Worm (Caenorhabditis elegans): Measurements from ENCODE around the gene clc-29.
"Not testable (repeated sequence)": the region's sequence is repeated elsewhere in the genome, so short reads cannot be mapped to it uniquely, and the experiment has no call there.

Gene clc-29

DNA sequence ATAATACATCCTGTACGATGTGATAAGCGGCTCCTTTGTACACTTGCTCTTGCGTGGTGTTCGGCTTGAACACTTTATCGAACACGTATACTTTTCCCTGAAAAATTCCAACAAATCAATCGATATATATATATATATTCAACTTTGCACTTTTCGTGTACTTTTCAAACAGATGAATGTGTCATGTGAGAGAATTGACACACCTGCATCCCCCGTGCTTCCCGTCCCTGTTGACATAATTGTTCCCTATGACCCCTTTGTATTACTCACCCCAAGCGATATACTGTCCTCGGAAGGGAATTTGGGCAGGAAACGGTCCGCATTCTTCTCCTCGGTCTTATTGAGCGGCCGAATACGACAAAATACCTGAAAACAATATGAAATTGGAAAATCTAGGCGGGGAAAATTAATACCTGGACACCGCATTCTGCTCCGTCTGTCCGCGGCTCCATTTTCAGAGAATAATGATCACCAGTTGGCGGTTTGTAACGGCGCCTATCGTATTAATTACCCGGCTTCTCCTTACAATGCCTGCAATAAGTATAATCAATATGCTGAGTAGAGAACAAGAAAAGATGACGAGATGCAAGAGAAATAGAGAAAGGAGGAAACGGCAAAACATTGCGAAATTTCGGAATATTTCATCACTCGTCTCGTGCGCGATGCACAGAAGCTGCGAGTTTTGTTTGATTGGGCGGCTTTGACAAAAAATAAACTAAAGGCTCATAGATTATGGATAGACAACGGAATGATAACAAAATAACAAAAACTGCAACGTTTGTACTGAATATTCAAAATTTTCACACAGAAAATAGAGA is 7.1 kb upstream of the clc-29 start, which contains the start of gene unc-116 (continued):
- TF ChIP-seq set-16 (GFP tag; IDR thresholded peaks at IDR 0.05) (0 out of 2 replicates have a peak, but pooled peaks have one; percentile 7), egl-43 (GFP tag; IDR thresholded peaks at IDR 0.05) (0 out of 2 replicates have a peak, but pooled peaks have one; percentile 28), nhr-10 (tag; optimal IDR thresholded peaks at IDR 0.05) (no peak), nhr-25 (tag; optimal IDR thresholded peaks at IDR 0.05; ENCODE audit: borderline replicate concordance, insufficient read depth) (no peak)

DNA sequence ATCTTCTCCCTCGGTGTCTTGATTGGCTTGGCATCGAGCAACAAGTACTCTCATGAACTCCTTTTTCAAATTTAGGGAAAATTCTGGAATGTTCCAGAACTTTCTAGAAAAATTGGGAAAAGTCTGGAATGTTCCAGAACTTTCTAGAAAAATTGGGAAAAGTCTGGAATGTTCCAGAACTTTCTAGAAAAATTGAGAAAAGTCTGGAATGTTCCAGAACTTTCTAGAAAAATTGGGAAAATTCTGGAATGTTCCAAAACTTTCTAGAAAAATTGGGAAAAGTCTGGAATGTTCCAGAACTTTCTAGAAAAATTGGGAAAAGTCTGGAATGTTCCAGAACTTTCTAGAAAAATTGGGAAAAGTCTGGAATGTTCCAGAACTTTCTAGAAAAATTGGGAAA is 3.4 kb downstream of the clc-29 start, which contains the start of gene ZC262.7:
TSS of gene ZC262.7 (minus strand) at position 54 of the 400 bp plus-strand sequence.
- TF ChIP-seq Y48G9A.11 (GFP tag; IDR thresholded peaks at IDR 0.05) (peak; percentile 37; the same call in 1 of the 2 replicates), lin-1 (GFP tag; IDR thresholded peaks at IDR 0.05) (peak; percentile 62; the same call in 1 of the 2 replicates), mdt-29 (GFP tag; IDR thresholded peaks at IDR 0.05) (peak; percentile 72), snpc-1.2 (GFP tag; IDR thresholded peaks at IDR 0.05) (peak; percentile 17; the same call in 1 of the 2 replicates), arid-1 (GFP tag; conservative IDR thresholded peaks at IDR 0.05) (peak; percentile 44; the same call in 1 of the 2 replicates)

DNA sequence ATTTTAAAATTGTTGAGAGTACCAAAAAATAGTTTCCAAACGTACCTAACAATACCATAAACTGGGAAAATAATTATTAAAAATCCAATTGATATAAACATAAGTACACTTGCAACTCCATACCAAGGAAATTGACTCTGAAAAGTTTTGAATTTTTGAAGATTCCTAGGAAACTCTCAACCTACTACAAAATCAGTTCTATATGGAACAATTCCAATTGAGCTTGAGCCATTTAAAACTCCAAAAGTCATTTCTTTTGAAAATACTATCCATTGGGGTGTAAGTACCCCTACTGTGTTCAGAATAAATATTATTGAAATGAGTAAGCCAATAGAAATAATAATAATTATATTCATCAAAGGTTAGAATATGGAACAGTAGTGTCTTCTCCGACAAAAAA is 8.3 kb downstream of the clc-29 start, which contains the start of gene clc-28:
TSS of gene clc-28 (minus strand) at position 101 of the 400 bp plus-strand sequence.
- not testable (repeated sequence) for TF ChIP-seq snpc-4 (tag; optimal IDR thresholded peaks at IDR 0.05); skn-1 (tag; optimal IDR thresholded peaks at IDR 0.05); pha-4 (GFP tag; IDR thresholded peaks at IDR 0.05); pha-4 (tag; optimal IDR thresholded peaks at IDR 0.05)

DNA sequence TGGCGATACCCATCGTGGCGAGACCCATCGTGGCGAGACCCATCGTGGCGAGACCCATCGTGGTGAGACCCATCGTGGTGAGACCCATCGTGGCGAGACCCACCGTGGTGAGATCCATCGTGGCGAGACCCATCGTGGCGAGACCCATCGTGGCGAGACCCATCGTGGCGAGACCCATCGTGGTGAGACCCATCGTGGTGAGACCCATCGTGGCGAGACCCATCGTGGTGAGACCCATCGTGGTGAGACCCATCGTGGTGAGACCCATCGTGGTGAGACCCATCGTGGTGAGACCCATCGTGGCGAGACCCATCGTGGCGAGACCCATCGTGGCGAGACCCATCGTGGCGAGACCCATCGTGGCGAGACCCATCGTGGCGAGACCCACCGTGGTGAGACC is 12.1 kb downstream of the clc-29 start:
- TF ChIP-seq set-16 (GFP tag; IDR thresholded peaks at IDR 0.05), result peak; percentile 78

DNA sequence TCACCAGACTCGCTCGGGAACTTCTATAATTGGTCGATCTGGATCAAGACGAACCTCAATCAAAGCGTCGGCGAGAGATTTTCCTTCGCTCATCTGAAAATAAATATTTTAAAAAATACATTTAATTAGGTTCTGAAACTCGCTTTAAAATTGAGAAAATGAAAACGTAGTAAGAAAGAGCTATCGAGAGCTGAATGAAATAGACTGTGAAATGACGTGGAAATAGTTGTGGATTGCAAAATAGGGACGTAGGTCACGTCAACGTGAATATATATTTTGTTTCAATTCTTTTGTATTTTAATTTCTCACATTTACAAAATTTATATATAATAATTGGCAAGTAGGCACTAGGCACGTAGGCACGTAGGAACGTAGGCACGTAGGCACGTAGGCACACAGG is 13.3 kb downstream of the clc-29 start, which contains the start of gene ZC262.4:
TSS of gene ZC262.4 (minus strand) at position 101 of the 400 bp plus-strand sequence.
- TF ChIP-seq nhr-111 (GFP tag; optimal IDR thresholded peaks at IDR 0.05), result no peak
- no peak for TF ChIP-seq daf-12 (tag; optimal IDR thresholded peaks at IDR 0.05)
- TF ChIP-seq nhr-48 (tag; optimal IDR thresholded peaks at IDR 0.05), result no peak
- TF ChIP-seq hmg-1.1 (GFP tag; IDR thresholded peaks at IDR 0.05), result no peak
- no peak for TF ChIP-seq dmd-9 (GFP tag; IDR thresholded peaks at IDR 0.05)
- no peak for TF ChIP-seq mdt-29 (GFP tag; IDR thresholded peaks at IDR 0.05)
- TF ChIP-seq daf-19 (GFP tag; conservative IDR thresholded peaks at IDR 0.05), result no peak
- TF ChIP-seq set-16 (GFP tag; IDR thresholded peaks at IDR 0.05), result no peak
- TF ChIP-seq gei-8 (GFP tag; optimal IDR thresholded peaks at IDR 0.05), result no peak
- TF ChIP-seq dve-1 (tag; optimal IDR thresholded peaks at IDR 0.05; ENCODE audit: insufficient read depth), result no peak
- no peak for TF ChIP-seq tra-1 (GFP tag; IDR thresholded peaks at IDR 0.05)
- no peak for TF ChIP-seq lin-13 (GFP tag; optimal IDR thresholded peaks at IDR 0.05)
- TF ChIP-seq pha-4 (GFP tag; IDR thresholded peaks at IDR 0.05), result no peak
- TF ChIP-seq pha-4 (tag; optimal IDR thresholded peaks at IDR 0.05), result no peak

DNA sequence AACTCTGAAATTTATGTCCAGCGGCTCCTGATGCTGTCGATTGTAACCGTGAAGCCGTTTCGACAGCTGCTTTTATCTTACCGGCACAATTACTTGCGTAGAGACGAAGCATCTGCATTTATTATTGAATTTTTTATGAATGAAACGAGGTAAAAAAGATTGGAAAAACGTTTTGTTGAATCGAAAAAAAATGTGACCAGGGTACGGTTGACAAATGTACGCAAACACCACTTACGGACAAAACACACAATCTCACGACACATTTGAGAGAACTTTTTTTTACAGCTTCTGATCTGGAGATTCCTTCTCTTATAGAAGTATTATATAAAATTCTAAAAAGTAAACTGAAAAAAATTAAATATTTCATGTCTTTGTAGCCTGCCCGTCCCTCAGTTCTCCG is 15.9 kb downstream of the clc-29 start, which contains the start of the genes mrps-18A and ZC262.2:
TSS of gene mrps-18A (minus strand) at position 141 of the 400 bp plus-strand sequence.
TSS of gene ZC262.2 (plus strand) at position 284 of the 400 bp plus-strand sequence.
- TF ChIP-seq F37D6.2 (tag; optimal IDR thresholded peaks at IDR 0.05) (no peak), hlh-30 (tag; optimal IDR thresholded peaks at IDR 0.05; ENCODE audit: insufficient read depth) (peak; percentile 90), spr-3 (GFP tag; optimal IDR thresholded peaks at IDR 0.05) (no peak), lsy-2 (tag; optimal IDR thresholded peaks at IDR 0.05) (peak; percentile 22 to 97), hmg-1.1 (GFP tag; IDR thresholded peaks at IDR 0.05) (no peak), ztf-11 (tag; optimal IDR thresholded peaks at IDR 0.05) (no peak), zip-2 (tag; optimal IDR thresholded peaks at IDR 0.05) (no peak), lin-38 (GFP tag; IDR thresholded peaks at IDR 0.05) (no peak), arid-1 (GFP tag; conservative IDR thresholded peaks at IDR 0.05) (no peak), F26F4.8 (GFP tag; conservative IDR thresholded peaks at IDR 0.05) (no peak), dpl-1 (GFP tag; optimal IDR thresholded peaks at IDR 0.05) (peak; percentile 48), mes-2 (tag; optimal IDR thresholded peaks at IDR 0.05; ENCODE audit: poor library complexity, severe bottlenecking) (peak; percentile 57), mep-1 (tag; optimal IDR thresholded peaks at IDR 0.05) (peak; percentile 6), lin-29 (GFP tag; IDR thresholded peaks at IDR 0.05) (no peak), zip-11 (GFP tag; IDR thresholded peaks at IDR 0.05) (no peak), daf-16 (GFP tag; optimal IDR thresholded peaks at IDR 0.05) (no peak), daf-16 (tag; optimal IDR thresholded peaks at IDR 0.05) (peak; percentile 40)
